Worm (Caenorhabditis elegans): Measurements from ENCODE around the gene mtre-1.

mtre-1 gene

ce11 chrII:8028246-8028694 is 22.1 kb downstream of the mtre-1 start (continued):
- TF ChIP-seq ets-5 (GFP tag; IDR thresholded peaks at IDR 0.05) (no peak), jun-1 (tag; optimal IDR thresholded peaks at IDR 0.05) (peak; percentile 85), unc-86 (tag; optimal IDR thresholded peaks at IDR 0.05) (peak; percentile 74), aly-2 (tag; optimal IDR thresholded peaks at IDR 0.05) (no peak), C34B4.2 (tag; optimal IDR thresholded peaks at IDR 0.05) (no peak), lin-14 (GFP tag; optimal IDR thresholded peaks at IDR 0.05) (peak; percentile 95), nhr-12 (tag; optimal IDR thresholded peaks at IDR 0.05) (no peak), lin-35 (GFP tag; optimal IDR thresholded peaks at IDR 0.05) (peak; percentile 65 to 73), zag-1 (tag; optimal IDR thresholded peaks at IDR 0.05) (no peak), lin-13 (GFP tag; optimal IDR thresholded peaks at IDR 0.05) (peak; percentile 71), sox-4 (tag; optimal IDR thresholded peaks at IDR 0.05) (peak; percentile 46), skn-1 (tag; optimal IDR thresholded peaks at IDR 0.05) (peak; percentile 63), mab-9 (GFP tag; IDR thresholded peaks at IDR 0.05) (peak; percentile 48; the same call in 1 of the 2 replicates), nhr-90 (tag; optimal IDR thresholded peaks at IDR 0.05; ENCODE audit: poor library complexity) (peak; percentile 35), C16A3.4 (tag; optimal IDR thresholded peaks at IDR 0.05) (peak; percentile 81), lsy-2 (tag; optimal IDR thresholded peaks at IDR 0.05) (peak; percentile 58 to 83), ama-1 (optimal IDR thresholded peaks at IDR 0.05) (no peak), vab-15 (tag; optimal IDR thresholded peaks at IDR 0.05) (peak; percentile 32), unc-62 (GFP tag; optimal IDR thresholded peaks at IDR 0.05) (no peak), blmp-1 (tag; optimal IDR thresholded peaks at IDR 0.05) (peak; percentile 4), elt-2 (tag; optimal IDR thresholded peaks at IDR 0.05) (peak; percentile 30), hlh-17 (GFP tag; optimal IDR thresholded peaks at IDR 0.05; ENCODE audit: borderline replicate concordance) (no peak), nhr-47 (tag; optimal IDR thresholded peaks at IDR 0.05) (peak; percentile 76), elt-3 (tag; optimal IDR thresholded peaks at IDR 0.05) (peak in 2 of 6 experiments; percentile 16 to 29), dpl-1 (GFP tag; optimal IDR thresholded peaks at IDR 0.05) (peak; percentile 41 to 65 (median 41)), unc-98 (GFP tag; IDR thresholded peaks at IDR 0.05) (no peak), mef-2 (tag; optimal IDR thresholded peaks at IDR 0.05) (peak; percentile 46), sptf-1 (tag; optimal IDR thresholded peaks at IDR 0.05) (no peak), ceh-63 (GFP tag; optimal IDR thresholded peaks at IDR 0.05) (no peak), lir-3 (tag; optimal IDR thresholded peaks at IDR 0.05; ENCODE audit: poor library complexity) (peak; percentile 99), efl-3 (GFP tag; optimal IDR thresholded peaks at IDR 0.05) (no peak), nhr-71 (tag; optimal IDR thresholded peaks at IDR 0.05) (peak; percentile 79), snu-23 (GFP tag; optimal IDR thresholded peaks at IDR 0.05) (peak; percentile 82), pag-3 (tag; optimal IDR thresholded peaks at IDR 0.05; ENCODE audit: borderline replicate concordance, insufficient read depth) (no peak), snpc-4 (tag; optimal IDR thresholded peaks at IDR 0.05) (peak; percentile 46), efl-1 (optimal IDR thresholded peaks at IDR 0.05) (peak; percentile 63 to 70), efl-1 (GFP tag; optimal IDR thresholded peaks at IDR 0.05 in 1 of 2) (peak; percentile 65 to 95), fos-1 (tag; optimal IDR thresholded peaks at IDR 0.05) (peak; percentile 26), ceh-8 (GFP tag; optimal IDR thresholded peaks at IDR 0.05) (peak; percentile 79), tlp-1 (tag; optimal IDR thresholded peaks at IDR 0.05) (no peak), nhr-85 (tag) (peak; percentile 75), xbp-1 (tag; optimal IDR thresholded peaks at IDR 0.05) (peak; percentile 50), dsc-1 (tag; optimal IDR thresholded peaks at IDR 0.05) (peak; percentile 61), nhr-84 (tag; optimal IDR thresholded peaks at IDR 0.05) (no peak), rnt-1 (tag; optimal IDR thresholded peaks at IDR 0.05) (peak; percentile 50), unc-30 (tag; optimal IDR thresholded peaks at IDR 0.05) (no peak), mep-1 (tag; optimal IDR thresholded peaks at IDR 0.05) (peak; percentile 16)

Measured in whole organism, L1 larva.